Fruit fly (Drosophila melanogaster): ENCODE data around the gene CG11368.

dm6 chrX:7453236-7453635, 1.2 kb downstream of the CG11368 start, which contains the start of gene CG43198:
- TF ChIP-seq tj (GFP tag; optimal IDR thresholded peaks at IDR 0.05) (no peak), cnc (optimal IDR thresholded peaks at IDR 0.05) (no peak), CG1620 (GFP tag; optimal IDR thresholded peaks at IDR 0.05) (no peak), CG7045 (GFP tag; optimal IDR thresholded peaks at IDR 0.05) (no peak), CG7101 (tag; optimal IDR thresholded peaks at IDR 0.05) (no peak), CG33017 (tag; optimal IDR thresholded peaks at IDR 0.05) (no peak), kay (GFP tag; ENCODE audit: borderline replicate concordance) (no peak), pad (GFP tag; optimal IDR thresholded peaks at IDR 0.05) (no peak), Crg-1 (GFP tag; optimal IDR thresholded peaks at IDR 0.05) (no peak), CG12768 (GFP tag; optimal IDR thresholded peaks at IDR 0.05) (no peak), ovo (GFP tag; optimal IDR thresholded peaks at IDR 0.05) (no peak), CG5204 (GFP tag; optimal IDR thresholded peaks at IDR 0.05) (no peak), CG14711 (tag; optimal IDR thresholded peaks at IDR 0.05) (no peak)
